Fruit fly (Drosophila melanogaster): ENCODE data around the gene Phlpp.

The Phlpp gene

dm6 chr2L:19058916-19059315, at the start of gene Phlpp (continued):
- TF ChIP-seq CG10979 (tag; optimal IDR thresholded peaks at IDR 0.05) (peak; percentile 83), da (GFP tag; optimal IDR thresholded peaks at IDR 0.05) (no peak), CG11093 (GFP tag; IDR thresholded peaks at IDR 0.05) (peak; percentile 38; the same call in 1 of the 3 replicates), slp2 (GFP tag; optimal IDR thresholded peaks at IDR 0.05) (peak; percentile 4), tgo (GFP tag; IDR thresholded peaks at IDR 0.05) (peak; percentile 68), grau (tag; optimal IDR thresholded peaks at IDR 0.05) (peak; percentile 80), Rfx (GFP tag; IDR thresholded peaks at IDR 0.05) (0 out of 2 replicates have a peak, but pooled peaks have one; percentile 27), CG15696 (tag; optimal IDR thresholded peaks at IDR 0.05) (peak; percentile 60), Hsf (GFP tag; optimal IDR thresholded peaks at IDR 0.05) (peak; percentile 11), CG5245 (GFP tag; optimal IDR thresholded peaks at IDR 0.05) (no peak), Aef1 (GFP tag; IDR thresholded peaks at IDR 0.05) (peak; percentile 18; the same call in 1 of the 3 replicates), Vsx1 (GFP tag; optimal IDR thresholded peaks at IDR 0.05) (no peak), Med (GFP tag) (peak; percentile 60), CG17361 (GFP tag; IDR thresholded peaks at IDR 0.05) (peak; percentile 72), CG9437 (GFP tag; optimal IDR thresholded peaks at IDR 0.05) (peak; percentile 2), CG17385 (GFP tag; optimal IDR thresholded peaks at IDR 0.05) (no peak), ttk (GFP tag; IDR thresholded peaks at IDR 0.05) (no peak), CG4617 (GFP tag; optimal IDR thresholded peaks at IDR 0.05; ENCODE audit: borderline replicate concordance) (no peak), Ets65A (GFP tag) (peak; percentile 13), NC2α (GFP tag; optimal IDR thresholded peaks at IDR 0.05) (peak; percentile 24), CG9215 (GFP tag; IDR thresholded peaks at IDR 0.05) (peak; percentile 28; the same call in 1 of the 2 replicates), dm (GFP tag; optimal IDR thresholded peaks at IDR 0.05) (no peak), pan (optimal IDR thresholded peaks at IDR 0.05) (no peak), pan (GFP tag; optimal IDR thresholded peaks at IDR 0.05 in 1 of 2, IDR thresholded peaks at IDR 0.05 in 1 of 2) (peak in 1 of 2 experiments; percentile 58), esg (GFP tag; conservative IDR thresholded peaks at IDR 0.05) (peak; percentile 45), kay (GFP tag; optimal IDR thresholded peaks at IDR 0.05) (peak; percentile 29), CG7556 (GFP tag; optimal IDR thresholded peaks at IDR 0.05) (peak; percentile 25), jing (GFP tag; optimal IDR thresholded peaks at IDR 0.05) (no peak), Camta (GFP tag; optimal IDR thresholded peaks at IDR 0.05) (peak; percentile 42), ro (GFP tag; IDR thresholded peaks at IDR 0.05) (no peak), ase (GFP tag; IDR thresholded peaks at IDR 0.05) (peak; percentile 47; the same call in 1 of the 3 replicates), CG6272 (GFP tag; IDR thresholded peaks at IDR 0.05) (peak; percentile 41; the same call in 1 of the 2 replicates), seq (GFP tag; IDR thresholded peaks at IDR 0.05) (peak; percentile 24; the same call in 1 of the 2 replicates), unc-4 (GFP tag; IDR thresholded peaks at IDR 0.05; ENCODE audit: partially characterized antibody) (no peak)

dm6 chr2L:19009130-19009529, 49.8 kb upstream of the Phlpp start, which contains the start of gene RpL30:
Gene RpL30, minus strand, starts transcription at chr2L:19009306.
- TF ChIP-seq bowl (GFP tag; IDR thresholded peaks at IDR 0.05) (peak; percentile 71), CG7357 (GFP tag; IDR thresholded peaks at IDR 0.05) (peak; percentile 55; the same call in 2 of the 3 replicates), repo (GFP tag; optimal IDR thresholded peaks at IDR 0.05) (peak; percentile 90), ash1 (GFP tag; optimal IDR thresholded peaks at IDR 0.05) (peak; percentile 95), CG14014 (GFP tag; IDR thresholded peaks at IDR 0.05) (peak; percentile 90), CG12942 (GFP tag; optimal IDR thresholded peaks at IDR 0.05) (peak; percentile 84), Fer2 (tag; optimal IDR thresholded peaks at IDR 0.05) (peak; percentile 68), nom (GFP tag; optimal IDR thresholded peaks at IDR 0.05) (peak; percentile 95), CG4730 (GFP tag; IDR thresholded peaks at IDR 0.05) (peak; percentile 17; the same call in 1 of the 2 replicates), CG17912 (GFP tag; optimal IDR thresholded peaks at IDR 0.05) (peak; percentile 95), CG1647 (GFP tag; optimal IDR thresholded peaks at IDR 0.05) (peak; percentile 84), gt (GFP tag; IDR thresholded peaks at IDR 0.05) (0 out of 2 replicates have a peak, but pooled peaks have one; percentile 43), sens-2 (GFP tag; IDR thresholded peaks at IDR 0.05) (peak; percentile 90), chinmo (GFP tag; IDR thresholded peaks at IDR 0.05; ENCODE audit: partially characterized antibody) (peak; percentile 86; the same call in 3 of the 4 replicates), CG32772 (GFP tag; IDR thresholded peaks at IDR 0.05) (peak; percentile 41; the same call in 1 of the 2 replicates), Fer3 (tag; optimal IDR thresholded peaks at IDR 0.05) (peak; percentile 92), tio (GFP tag; optimal IDR thresholded peaks at IDR 0.05) (peak; percentile 61), CG8944 (GFP tag; optimal IDR thresholded peaks at IDR 0.05) (peak; percentile 73), Dref (GFP tag; IDR thresholded peaks at IDR 0.05) (peak; percentile 52)

Data from whole organism, embryonic.